Fruit fly (Drosophila melanogaster): ENCODE results near the gene CG12111.

Gene CG12111

dm6 chrX:8573744-8574484, 3.2 kb upstream of the CG12111 start, which contains the start of gene CG12065 (continued):
- TF ChIP-seq CG12942 (GFP tag; optimal IDR thresholded peaks at IDR 0.05): no peak
- TF ChIP-seq CG4404 (GFP tag; IDR thresholded peaks at IDR 0.05): no peak
- TF ChIP-seq Blimp-1 (GFP tag; optimal IDR thresholded peaks at IDR 0.05): peak; percentile 79
- TF ChIP-seq CG4854 (GFP tag; optimal IDR thresholded peaks at IDR 0.05): no peak
- peak; percentile 10 for TF ChIP-seq nau (GFP tag; optimal IDR thresholded peaks at IDR 0.05)
- TF ChIP-seq nmo (GFP tag; optimal IDR thresholded peaks at IDR 0.05): peak; percentile 26
- no peak for TF ChIP-seq CG15073 (GFP tag; optimal IDR thresholded peaks at IDR 0.05)
- peak; percentile 4 for TF ChIP-seq mirr (GFP tag; optimal IDR thresholded peaks at IDR 0.05)
- peak; percentile 49; the same call in 2 of the 3 replicates for TF ChIP-seq knrl (GFP tag; IDR thresholded peaks at IDR 0.05; ENCODE audit: partially characterized antibody)
- TF ChIP-seq Asciz (GFP tag; optimal IDR thresholded peaks at IDR 0.05): peak; percentile 86
- peak; percentile 78 for TF ChIP-seq CG17912 (GFP tag; optimal IDR thresholded peaks at IDR 0.05)
- 0 out of 2 replicates have a peak, but pooled peaks have one; percentile 11 for TF ChIP-seq CG32767 (GFP tag; IDR thresholded peaks at IDR 0.05)
- peak; percentile 10; the same call in 1 of the 2 replicates for TF ChIP-seq inv (GFP tag; IDR thresholded peaks at IDR 0.05; ENCODE audit: partially characterized antibody)
- TF ChIP-seq slbo (GFP tag; IDR thresholded peaks at IDR 0.05): 0 out of 2 replicates have a peak, but pooled peaks have one; percentile 3
- TF ChIP-seq sob (GFP tag; IDR thresholded peaks at IDR 0.05): no peak; the same call in 1 of the 2 replicates
- TF ChIP-seq grau (tag; optimal IDR thresholded peaks at IDR 0.05): peak; percentile 49
- peak; percentile 60 for TF ChIP-seq CG7271 (tag; optimal IDR thresholded peaks at IDR 0.05)
- no peak for TF ChIP-seq CG18476 (GFP tag; optimal IDR thresholded peaks at IDR 0.05)
- no peak for TF ChIP-seq CG1792 (GFP tag; optimal IDR thresholded peaks at IDR 0.05)
- peak; percentile 52; the same call in 1 of the 2 replicates for TF ChIP-seq CG10366 (GFP tag; IDR thresholded peaks at IDR 0.05)
- TF ChIP-seq Bgb (GFP tag; IDR thresholded peaks at IDR 0.05; ENCODE audit: partially characterized antibody): peak; percentile 65
- peak in 1 of 2 experiments; percentile 26 for TF ChIP-seq insv (GFP tag; optimal IDR thresholded peaks at IDR 0.05)
- TF ChIP-seq CG15479 (GFP tag; optimal IDR thresholded peaks at IDR 0.05): no peak
- peak; percentile 16; the same call in 1 of the 3 replicates for TF ChIP-seq sr (GFP tag; IDR thresholded peaks at IDR 0.05)
- TF ChIP-seq CG8359 (GFP tag; optimal IDR thresholded peaks at IDR 0.05; ENCODE audit: borderline replicate concordance): peak; percentile 57
- TF ChIP-seq CG15269 (tag; optimal IDR thresholded peaks at IDR 0.05): peak; percentile 73
- TF ChIP-seq CG31441 (GFP tag; IDR thresholded peaks at IDR 0.05): peak; percentile 48; the same call in 1 of the 2 replicates
- TF ChIP-seq CG6765 (GFP tag; optimal IDR thresholded peaks at IDR 0.05): no peak
- TF ChIP-seq Dref (GFP tag; IDR thresholded peaks at IDR 0.05): 0 out of 2 replicates have a peak, but pooled peaks have one; percentile 28
- peak; percentile 31 for TF ChIP-seq CG12659 (GFP tag; optimal IDR thresholded peaks at IDR 0.05)
- TF ChIP-seq zf30C (GFP tag; optimal IDR thresholded peaks at IDR 0.05): no peak
- TF ChIP-seq CG34422 (GFP tag; IDR thresholded peaks at IDR 0.05): peak; percentile 39; the same call in 1 of the 3 replicates
- TF ChIP-seq HLHmδ (GFP tag; optimal IDR thresholded peaks at IDR 0.05): no peak
- no peak for TF ChIP-seq fd102C (GFP tag; optimal IDR thresholded peaks at IDR 0.05)
- TF ChIP-seq klu (GFP tag; IDR thresholded peaks at IDR 0.05): no peak
- TF ChIP-seq CG13296 (GFP tag; optimal IDR thresholded peaks at IDR 0.05): peak; percentile 59
- peak; percentile 54 for TF ChIP-seq Nf-YB (GFP tag; optimal IDR thresholded peaks at IDR 0.05)
- peak; percentile 96 for TF ChIP-seq gfzf (GFP tag; optimal IDR thresholded peaks at IDR 0.05)
- peak; percentile 35 for TF ChIP-seq CG2202 (tag; optimal IDR thresholded peaks at IDR 0.05)
- no peak for TF ChIP-seq Optix (GFP tag; IDR thresholded peaks at IDR 0.05)
- peak; percentile 45 for TF ChIP-seq CG3407 (GFP tag; optimal IDR thresholded peaks at IDR 0.05)
- TF ChIP-seq CG13894 (tag; optimal IDR thresholded peaks at IDR 0.05): peak; percentile 41
- no peak for TF ChIP-seq CG8281 (tag; optimal IDR thresholded peaks at IDR 0.05)

Data from whole organism, embryonic.